Fruit fly (Drosophila melanogaster): ENCODE results near the gene schuy.

The schuy gene

DNA sequence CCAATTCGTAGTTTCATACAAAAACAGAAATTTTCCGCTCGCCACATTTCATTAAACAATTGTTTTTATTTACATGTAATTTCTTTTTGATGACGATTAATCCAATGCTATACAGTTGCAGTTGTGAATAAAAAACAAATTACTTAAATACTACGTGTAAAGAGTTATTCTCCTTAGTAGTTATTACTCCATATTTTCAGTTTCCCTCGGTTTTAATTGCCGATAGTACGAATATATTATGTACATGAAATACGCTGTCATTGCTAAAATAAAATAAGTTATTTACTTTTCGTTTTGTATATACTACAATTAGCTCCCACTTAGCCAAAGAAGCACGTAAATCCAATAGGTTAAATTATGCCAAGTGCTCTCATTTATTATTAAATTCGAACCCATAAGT lies 32.3 kb upstream of the schuy start, which contains the start of gene CG42655:
Gene CG42655 (minus strand): TSS at position 101 of the 400 bp plus-strand sequence.
- TF ChIP-seq CG13287 (GFP tag; IDR thresholded peaks at IDR 0.05; ENCODE audit: partially characterized antibody) (no peak), eve (GFP tag; optimal IDR thresholded peaks at IDR 0.05) (no peak), CG1233 (GFP tag; optimal IDR thresholded peaks at IDR 0.05) (no peak), CG2889 (GFP tag; IDR thresholded peaks at IDR 0.05) (no peak), fd96Cb (tag; optimal IDR thresholded peaks at IDR 0.05) (no peak), BtbVII (GFP tag; optimal IDR thresholded peaks at IDR 0.05) (no peak), CG10147 (GFP tag; optimal IDR thresholded peaks at IDR 0.05) (no peak), Dad (GFP tag; optimal IDR thresholded peaks at IDR 0.05) (no peak), Eip74EF (GFP tag; optimal IDR thresholded peaks at IDR 0.05) (no peak), cato (GFP tag; optimal IDR thresholded peaks at IDR 0.05; ENCODE audit: borderline replicate concordance) (no peak), YL-1 (GFP tag; optimal IDR thresholded peaks at IDR 0.05) (no peak), h (optimal IDR thresholded peaks at IDR 0.05) (no peak), ash1 (GFP tag; optimal IDR thresholded peaks at IDR 0.05) (no peak), onecut (GFP tag; IDR thresholded peaks at IDR 0.05) (no peak)

DNA sequence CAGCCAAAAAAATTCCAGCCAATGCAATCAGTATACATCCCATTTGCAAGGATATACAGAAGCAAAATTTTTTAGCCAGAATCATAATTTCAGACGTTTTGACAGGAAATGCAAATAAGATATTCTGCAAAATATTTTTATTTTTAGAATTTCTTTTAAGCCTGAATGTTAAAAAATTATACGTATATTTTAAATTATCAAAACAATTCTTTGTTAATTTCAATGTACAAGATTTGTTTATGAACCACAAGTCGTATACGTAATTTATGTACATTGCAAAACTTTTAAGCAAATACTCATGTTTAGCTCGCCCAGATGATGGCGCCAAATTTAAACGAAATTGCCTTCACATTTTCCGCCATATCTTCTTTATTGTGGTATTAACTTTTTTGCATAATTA lies 31.5 kb upstream of the schuy start, which contains the start of gene CG42654:
Gene CG42654 (minus strand): TSS at position 101 of the 400 bp plus-strand sequence.
- TF ChIP-seq Chrac-16 (GFP tag; optimal IDR thresholded peaks at IDR 0.05) (no peak), Trl (optimal IDR thresholded peaks at IDR 0.05) (no peak), Trl (GFP tag; optimal IDR thresholded peaks at IDR 0.05) (no peak), sens (GFP tag) (no peak), sim (GFP tag; IDR thresholded peaks at IDR 0.05) (no peak), dimm (GFP tag; IDR thresholded peaks at IDR 0.05) (no peak), ssp (GFP tag; IDR thresholded peaks at IDR 0.05) (no peak), Hr51 (GFP tag; optimal IDR thresholded peaks at IDR 0.05) (no peak), zfh1 (GFP tag; IDR thresholded peaks at IDR 0.05) (no peak), CG16863 (GFP tag; optimal IDR thresholded peaks at IDR 0.05) (no peak), CG4617 (GFP tag; optimal IDR thresholded peaks at IDR 0.05; ENCODE audit: borderline replicate concordance) (no peak), CG11560 (tag; IDR thresholded peaks at IDR 0.05) (no peak), CTCF (GFP tag; optimal IDR thresholded peaks at IDR 0.05) (no peak), CG33213 (GFP tag; optimal IDR thresholded peaks at IDR 0.05) (no peak), CG6854 (GFP tag; optimal IDR thresholded peaks at IDR 0.05) (no peak), CG17328 (GFP tag; IDR thresholded peaks at IDR 0.05) (no peak), sna (GFP tag; IDR thresholded peaks at IDR 0.05; ENCODE audit: partially characterized antibody) (no peak), CG13775 (GFP tag; optimal IDR thresholded peaks at IDR 0.05) (no peak), CG15011 (GFP tag; optimal IDR thresholded peaks at IDR 0.05) (no peak), psq (GFP tag; optimal IDR thresholded peaks at IDR 0.05) (no peak), ato (GFP tag; IDR thresholded peaks at IDR 0.05; ENCODE audit: partially characterized antibody) (no peak)

DNA sequence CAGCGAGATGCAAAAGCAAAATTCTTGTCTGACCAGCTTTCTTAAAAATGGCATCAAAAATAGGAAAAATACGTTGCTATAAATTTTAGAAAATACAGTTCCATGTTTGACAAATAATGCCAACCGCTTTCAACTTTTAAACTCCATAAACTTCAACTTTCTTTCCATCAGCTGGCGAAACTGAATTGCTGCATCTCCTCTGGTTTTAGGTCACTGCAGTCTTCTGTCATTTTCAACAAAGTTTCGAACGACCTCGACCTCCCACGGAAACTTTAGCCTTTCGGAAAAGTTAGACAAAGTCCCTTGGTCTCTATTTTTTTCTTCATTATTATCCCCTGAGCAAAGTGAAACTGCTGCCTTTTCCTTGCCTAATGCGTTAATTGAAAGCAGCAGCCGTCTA lies 30.2 kb upstream of the schuy start, which contains the start of gene CG42263:
Gene CG42263 (minus strand): TSS at position 101 of the 400 bp plus-strand sequence.
- TF ChIP-seq CG3163 (GFP tag; optimal IDR thresholded peaks at IDR 0.05) (no peak), aop (GFP tag; IDR thresholded peaks at IDR 0.05) (no peak), lilli (GFP tag; optimal IDR thresholded peaks at IDR 0.05) (no peak), Atf-2 (GFP tag; optimal IDR thresholded peaks at IDR 0.05) (no peak), CG10267 (tag; optimal IDR thresholded peaks at IDR 0.05) (no peak), Doc2 (GFP tag; IDR thresholded peaks at IDR 0.05) (no peak), CG3407 (GFP tag; optimal IDR thresholded peaks at IDR 0.05) (no peak), jigr1 (GFP tag; IDR thresholded peaks at IDR 0.05) (no peak), CG10431 (GFP tag; optimal IDR thresholded peaks at IDR 0.05) (no peak), Med (GFP tag) (no peak), Dp (GFP tag; optimal IDR thresholded peaks at IDR 0.05) (no peak), CG5245 (GFP tag; optimal IDR thresholded peaks at IDR 0.05) (no peak), ERR (GFP tag; optimal IDR thresholded peaks at IDR 0.05) (no peak), gro (GFP tag; optimal IDR thresholded peaks at IDR 0.05) (no peak)

Measured in whole organism, embryonic.